Worm (Caenorhabditis elegans) whole organism, L2 larva: Measurements from ENCODE around the gene cank-26.

Source experiments
- C34F6.9 ChIP-seq: fragments of 150-350 bp; optimal IDR thresholded peaks from 2 replicates; lab custom pipeline; 2014; ENCODE audit warnings: missing biosample characterization, missing genetic modification characterization
- F13H6.1 ChIP-seq: sonication (generic microtip); optimal IDR thresholded peaks from 2 replicates; lab custom pipeline; 2016; ENCODE audit warnings: missing genetic modification characterization, missing compliant biosample characterization
- R02D3.7 ChIP-seq: fragments of 150-350 bp; optimal IDR thresholded peaks from 2 replicates; lab custom pipeline; 2014; ENCODE audit warnings: missing biosample characterization, missing genetic modification characterization
- Y55F3AM.14 ChIP-seq: fragments of 200-800 bp; sonication (Bioruptor generic); optimal IDR thresholded peaks from 2 replicates; lab custom pipeline; 2018; ENCODE audit warnings: mild to moderate bottlenecking, missing genetic modification characterization, missing compliant biosample characterization
- ZK546.5 ChIP-seq: sonication (generic microtip); optimal IDR thresholded peaks from 2 replicates; lab custom pipeline; 2017; ENCODE audit warnings: missing biosample characterization, missing genetic modification characterization
- alr-1 ChIP-seq: fragments of 150-350 bp; optimal IDR thresholded peaks from 2 replicates; lab custom pipeline; 2014; ENCODE audit warnings: missing biosample characterization, missing genetic modification characterization
- aly-2 ChIP-seq: fragments of 150-350 bp; optimal IDR thresholded peaks from 2 replicates; lab custom pipeline; 2014; ENCODE audit warnings: missing biosample characterization, missing genetic modification characterization
- blmp-1 ChIP-seq: sonication (generic microtip); optimal IDR thresholded peaks from 2 replicates; lab custom pipeline; 2017; ENCODE audit warnings: missing genetic modification characterization, mild to moderate bottlenecking, missing compliant biosample characterization, antibody characterized with exemption, moderate library complexity; ENCODE audit not compliant: insufficient read depth
- ceh-16 ChIP-seq: fragments of 150-350 bp; optimal IDR thresholded peaks from 2 replicates; lab custom pipeline; 2014; ENCODE audit warnings: missing biosample characterization, missing genetic modification characterization
- ceh-82 ChIP-seq: fragments of 150-350 bp; optimal IDR thresholded peaks from 2 replicates; lab custom pipeline; 2014; ENCODE audit warnings: missing biosample characterization, missing genetic modification characterization
- crh-2 ChIP-seq: sonication (generic microtip); optimal IDR thresholded peaks from 2 replicates; lab custom pipeline; 2017; ENCODE audit warnings: missing biosample characterization, missing genetic modification characterization
- dmd-4 ChIP-seq: sonication (generic microtip); optimal IDR thresholded peaks from 2 replicates; lab custom pipeline; 2017; ENCODE audit warnings: missing biosample characterization, missing genetic modification characterization
- egl-27 ChIP-seq: sonication (generic microtip); optimal IDR thresholded peaks from 3 replicates; lab custom pipeline; 2017; ENCODE audit warnings: missing biosample characterization, missing genetic modification reagents, missing genetic modification characterization
- elt-1 ChIP-seq: fragments of 150-350 bp; optimal IDR thresholded peaks from 2 replicates; lab custom pipeline; 2014; ENCODE audit warnings: missing biosample characterization, missing genetic modification characterization
- elt-3 ChIP-seq: sonication (generic microtip); optimal IDR thresholded peaks from 2 replicates; lab custom pipeline; 2017; ENCODE audit warnings: missing biosample characterization, missing genetic modification characterization
- fos-1 ChIP-seq: fragments of 150-350 bp; optimal IDR thresholded peaks from 2 replicates; lab custom pipeline; 2014; ENCODE audit warnings: missing biosample characterization, missing genetic modification characterization
- gmeb-1 ChIP-seq: fragments of 150-350 bp; optimal IDR thresholded peaks from 2 replicates; lab custom pipeline; 2014; ENCODE audit warnings: missing biosample characterization, missing genetic modification characterization
- lin-13 ChIP-seq: fragments of 150-350 bp; optimal IDR thresholded peaks from 2 replicates; lab custom pipeline; 2014; ENCODE audit warnings: missing biosample characterization, missing genetic modification reagents, missing genetic modification characterization
- lin-39 ChIP-seq: fragments of 150-350 bp; optimal IDR thresholded peaks from 2 replicates; lab custom pipeline; 2014; ENCODE audit warnings: missing biosample characterization, missing genetic modification reagents, missing genetic modification characterization
- lsy-2 ChIP-seq, 2 experiments: fragments of 150-350 bp in 1 of 2; sonication (generic microtip) in 1 of 2; optimal IDR thresholded peaks; 2 replicates each; lab custom pipeline; 2014 to 2017; ENCODE audit warnings: missing biosample characterization in 2 of 2, missing genetic modification characterization in 2 of 2
- mbf-1 ChIP-seq: sonication (generic microtip); optimal IDR thresholded peaks from 2 replicates; lab custom pipeline; 2017; ENCODE audit warnings: missing biosample characterization, missing genetic modification characterization
- mdl-1 ChIP-seq, 2 experiments: fragments of 150-350 bp in 1 of 2; sonication (generic microtip) in 1 of 2; optimal IDR thresholded peaks; 2 replicates each; lab custom pipeline; 2017; ENCODE audit warnings: missing biosample characterization in 2 of 2, missing genetic modification characterization in 2 of 2
- nhr-10 ChIP-seq: sonication (generic microtip); optimal IDR thresholded peaks from 2 replicates; lab custom pipeline; 2017; ENCODE audit warnings: missing biosample characterization, missing genetic modification characterization
- nhr-12 ChIP-seq: fragments of 150-350 bp; optimal IDR thresholded peaks from 2 replicates; lab custom pipeline; 2014; ENCODE audit warnings: missing biosample characterization, missing genetic modification characterization
- nhr-129 ChIP-seq: fragments of 150-350 bp; optimal IDR thresholded peaks from 2 replicates; lab custom pipeline; 2014; ENCODE audit warnings: missing biosample characterization, missing genetic modification characterization
- nhr-23 ChIP-seq: fragments of 150-350 bp; optimal IDR thresholded peaks from 2 replicates; lab custom pipeline; 2014; ENCODE audit warnings: missing biosample characterization, missing genetic modification reagents, missing genetic modification characterization
- nhr-237 ChIP-seq: fragments of 150-350 bp; optimal IDR thresholded peaks from 2 replicates; lab custom pipeline; 2014; ENCODE audit warnings: missing biosample characterization, missing genetic modification characterization
- nhr-25 ChIP-seq: fragments of 150-350 bp; sonication (generic microtip); optimal IDR thresholded peaks from 3 replicates; lab custom pipeline; 2014; ENCODE audit warnings: missing biosample characterization, missing genetic modification characterization
- nhr-6 ChIP-seq: fragments of 150-350 bp; optimal IDR thresholded peaks from 2 replicates; lab custom pipeline; 2014; ENCODE audit warnings: missing biosample characterization, missing genetic modification characterization
- nhr-77 ChIP-seq: fragments of 150-350 bp; optimal IDR thresholded peaks from 2 replicates; lab custom pipeline; 2014; ENCODE audit warnings: missing biosample characterization, missing genetic modification characterization
- peb-1 ChIP-seq: fragments of 150-350 bp; optimal IDR thresholded peaks from 2 replicates; lab custom pipeline; 2014; ENCODE audit warnings: missing biosample characterization, missing genetic modification characterization
- skn-1 ChIP-seq: sonication (generic microtip); optimal IDR thresholded peaks from 2 replicates; lab custom pipeline; 2017; ENCODE audit warnings: missing biosample characterization, missing genetic modification characterization
- sma-3 ChIP-seq: sonication (generic microtip); optimal IDR thresholded peaks from 2 replicates; lab custom pipeline; 2016; ENCODE audit warnings: missing genetic modification reagents, missing genetic modification characterization, missing compliant biosample characterization
- sma-9 ChIP-seq, 2 experiments: fragments of 150-350 bp in 1 of 2; sonication (generic microtip) in 1 of 2; optimal IDR thresholded peaks; 2 replicates each; lab custom pipeline; 2014 to 2016; ENCODE audit warnings: missing genetic modification characterization in 2 of 2, mild to moderate bottlenecking in 1 of 2, missing biosample characterization in 1 of 2, missing compliant biosample characterization in 1 of 2, missing genetic modification reagents in 1 of 2, moderate library complexity in 1 of 2
- snpc-4 ChIP-seq: fragments of 150-350 bp; optimal IDR thresholded peaks from 2 replicates; lab custom pipeline; 2014; ENCODE audit warnings: missing biosample characterization, missing genetic modification characterization
- unc-55 ChIP-seq: fragments of 150-350 bp; sonication (generic microtip); optimal IDR thresholded peaks from 3 replicates; lab custom pipeline; 2014; ENCODE audit warnings: missing biosample characterization, missing genetic modification reagents, missing genetic modification characterization
- unc-62 ChIP-seq: fragments of 150-350 bp; optimal IDR thresholded peaks from 2 replicates; lab custom pipeline; 2014; ENCODE audit warnings: missing biosample characterization, missing genetic modification reagents, missing genetic modification characterization
- zag-1 ChIP-seq: fragments of 150-350 bp; optimal IDR thresholded peaks from 2 replicates; lab custom pipeline; 2014; ENCODE audit warnings: missing biosample characterization, missing genetic modification characterization
- ztf-1 ChIP-seq: fragments of 200-800 bp; sonication (Bioruptor generic); conservative IDR thresholded peaks from 2 replicates; pipeline ENCODE4 v1.3.6; 2022; ENCODE audit warnings: missing genetic modification characterization, missing compliant biosample characterization
- ztf-11 ChIP-seq: sonication (generic microtip); optimal IDR thresholded peaks from 2 replicates; lab custom pipeline; 2017; ENCODE audit warnings: missing biosample characterization, missing genetic modification characterization
- ztf-4 ChIP-seq: fragments of 150-350 bp; optimal IDR thresholded peaks from 2 replicates; lab custom pipeline; 2014; ENCODE audit warnings: missing biosample characterization, missing genetic modification characterization

Gene cank-26

DNA sequence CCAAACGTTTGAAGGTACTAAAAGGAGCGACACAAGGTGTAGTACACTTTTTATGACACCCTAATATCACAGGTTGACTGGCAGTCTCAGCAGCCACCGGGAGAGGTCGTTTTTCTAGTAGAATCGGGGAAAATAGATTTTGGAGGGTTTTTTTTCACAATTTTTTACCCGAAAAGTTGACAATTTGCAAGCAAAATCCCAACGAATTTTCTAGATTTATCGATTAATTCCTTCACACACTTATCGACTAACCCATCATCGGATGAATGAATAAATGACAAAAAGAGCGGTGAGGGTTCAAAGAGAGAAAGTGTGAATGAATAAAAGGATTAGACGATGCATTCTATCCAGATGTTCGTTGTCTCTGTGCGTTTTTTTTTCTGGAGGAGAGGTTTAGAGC, 18.9 kb downstream of the cank-26 start:
- TF ChIP-seq sma-9 (GFP tag; optimal IDR thresholded peaks at IDR 0.05; lab: Kevin White, UChicago), result peak; percentile 24
- no peak for TF ChIP-seq sma-9 (tag; optimal IDR thresholded peaks at IDR 0.05; lab: Kevin White, UChicago)
- TF ChIP-seq unc-55, result peak; percentile 41
- TF ChIP-seq nhr-77 (tag; lab: Kevin White, UChicago), result no peak
- TF ChIP-seq peb-1 (tag; lab: Kevin White, UChicago), result no peak

DNA sequence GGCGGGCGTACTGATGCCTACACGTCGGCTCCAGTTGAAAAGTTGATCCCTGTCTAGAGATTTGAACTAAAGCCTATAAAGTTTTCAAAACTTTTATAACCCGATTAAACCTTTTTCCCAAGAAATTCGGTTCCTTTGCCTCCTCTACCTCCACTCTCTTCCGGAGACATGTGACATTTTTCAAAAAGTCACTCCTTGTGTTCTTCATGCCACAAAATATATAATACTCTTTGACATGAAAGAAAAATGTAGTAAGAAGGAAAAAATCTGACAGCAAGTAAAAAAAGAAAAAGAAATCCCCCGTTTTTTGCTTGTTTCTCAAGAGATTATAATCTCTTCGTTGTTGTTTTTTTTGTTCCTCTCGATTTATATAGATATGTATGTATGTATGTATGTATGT, 20.0 kb downstream of the cank-26 start:
- TF ChIP-seq ceh-82 (no peak), C34F6.9 (tag; lab: Kevin White, UChicago) (peak; percentile 41), nhr-77 (tag; lab: Kevin White, UChicago) (no peak), unc-55 (peak; percentile 19), snpc-4 (no peak), nhr-6 (tag; lab: Kevin White, UChicago) (no peak), sma-3 (no peak), gmeb-1 (tag; lab: Kevin White, UChicago) (no peak), nhr-237 (tag; lab: Kevin White, UChicago) (no peak)

DNA sequence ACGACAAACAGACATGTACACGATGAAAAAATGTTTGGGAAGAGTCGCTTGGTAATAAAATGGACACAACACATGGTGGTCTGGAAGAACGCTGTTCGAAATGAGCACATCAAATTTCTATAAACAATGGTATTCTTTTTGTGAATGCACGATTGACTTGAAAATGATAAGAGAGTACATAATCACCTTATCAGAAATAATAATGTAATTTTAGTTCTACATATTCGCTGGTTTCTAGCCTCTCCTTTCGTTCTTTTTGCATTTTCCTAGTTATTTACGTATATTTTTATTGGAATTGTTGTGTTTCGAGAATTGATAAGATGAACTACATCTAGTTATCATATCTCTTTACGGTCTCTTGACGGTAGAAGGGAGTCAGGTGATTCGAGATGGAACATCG, 20.8 kb downstream of the cank-26 start:
- TF ChIP-seq fos-1 (peak; percentile 70), crh-2 (tag; lab: Kevin White, UChicago) (no peak), sma-3 (peak; percentile 1)

DNA sequence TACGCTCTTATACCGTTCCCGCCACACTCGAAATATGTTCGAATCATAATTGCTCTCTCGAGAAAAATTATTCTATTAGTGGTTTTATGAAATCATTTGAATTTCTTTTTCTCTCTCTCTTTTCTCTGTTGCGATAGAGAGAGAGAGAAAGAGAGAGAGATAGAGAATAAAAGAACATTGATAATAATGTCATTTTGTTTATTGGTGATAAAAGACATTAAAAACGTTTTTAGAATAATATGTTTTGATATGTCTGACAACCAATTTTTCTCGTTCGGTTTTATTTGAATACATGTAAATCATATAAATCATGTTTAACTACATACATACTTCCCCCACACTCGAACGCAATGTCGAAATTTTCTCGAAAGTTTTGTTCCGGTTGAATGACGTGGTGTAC, 21.9 kb downstream of the cank-26 start:
- TF ChIP-seq F13H6.1 (tag; lab: Kevin White, UChicago), result no peak
- TF ChIP-seq fos-1, result peak; percentile 37
- no peak for TF ChIP-seq mbf-1 (tag; lab: Kevin White, UChicago)
- peak; percentile 32 for TF ChIP-seq unc-55
- no peak for TF ChIP-seq alr-1
- TF ChIP-seq blmp-1, result no peak
- no peak for TF ChIP-seq egl-27 (tag; lab: Kevin White, UChicago)
- no peak for TF ChIP-seq ztf-1 (GFP tag; lab: Robert Waterston, UW)
- TF ChIP-seq nhr-129 (tag; lab: Kevin White, UChicago), result no peak
- TF ChIP-seq zag-1 (tag; lab: Kevin White, UChicago), result no peak
- TF ChIP-seq ztf-4 (tag; lab: Kevin White, UChicago), result no peak
- TF ChIP-seq nhr-23 (tag; lab: Kevin White, UChicago), result no peak
- no peak for TF ChIP-seq nhr-77 (tag; lab: Kevin White, UChicago)
- TF ChIP-seq ZK546.5, result no peak
- TF ChIP-seq aly-2, result no peak
- no peak for TF ChIP-seq lin-39
- TF ChIP-seq nhr-10 (tag; lab: Kevin White, UChicago), result no peak
- TF ChIP-seq elt-3 (tag; lab: Kevin White, UChicago), result no peak
- peak in 1 of 2 experiments; percentile 11 for TF ChIP-seq lsy-2 (tag; optimal IDR thresholded peaks at IDR 0.05; lab: Kevin White, UChicago)
- no peak for TF ChIP-seq nhr-25 (tag; lab: Kevin White, UChicago)
- TF ChIP-seq nhr-237 (tag; lab: Kevin White, UChicago), result no peak
- no peak for TF ChIP-seq snpc-4
- no peak for TF ChIP-seq ceh-16 (tag; lab: Kevin White, UChicago)
- no peak for TF ChIP-seq Y55F3AM.14 (GFP tag; lab: Kevin White, UChicago)
- no peak for TF ChIP-seq nhr-12 (tag; lab: Kevin White, UChicago)
- TF ChIP-seq dmd-4 (tag; lab: Kevin White, UChicago), result no peak
- TF ChIP-seq mdl-1 (tag; optimal IDR thresholded peaks at IDR 0.05; lab: Kevin White, UChicago), result no peak
- no peak for TF ChIP-seq R02D3.7 (tag; lab: Kevin White, UChicago)
- TF ChIP-seq ztf-11 (tag; lab: Kevin White, UChicago), result no peak
- peak; percentile 53 for TF ChIP-seq crh-2 (tag; lab: Kevin White, UChicago)
- TF ChIP-seq sma-3, result peak; percentile 35
- TF ChIP-seq nhr-6 (tag; lab: Kevin White, UChicago), result no peak
- TF ChIP-seq elt-1, result no peak
- no peak for TF ChIP-seq gmeb-1 (tag; lab: Kevin White, UChicago)
- no peak for TF ChIP-seq lin-13 (GFP tag; lab: Kevin White, UChicago)
- no peak for TF ChIP-seq skn-1 (tag; lab: Kevin White, UChicago)
- TF ChIP-seq unc-62, result no peak
